Worm (Caenorhabditis elegans): Measurements from ENCODE around the gene pqn-41.

The pqn-41 gene

ce11 chrIII:1882678-1883077, 23.1 kb upstream of the pqn-41 start:
- TF ChIP-seq T22C8.4 (GFP tag; IDR thresholded peaks at IDR 0.05) (peak; percentile 59; the same call in 1 of the 2 replicates), tab-1 (GFP tag; IDR thresholded peaks at IDR 0.05) (no peak)

- TF ChIP-seq cog-1 (tag; optimal IDR thresholded peaks at IDR 0.05) (no peak), ztf-23 (GFP tag; IDR thresholded peaks at IDR 0.05) (no peak), T22C8.4 (GFP tag; IDR thresholded peaks at IDR 0.05) (peak; percentile 41; the same call in 1 of the 2 replicates), ztf-29 (GFP tag; IDR thresholded peaks at IDR 0.05) (no peak)
These were observed 18.8 kb upstream of the pqn-41 start for ce11 chrIII:1886914-1887313.

- TF ChIP-seq cog-1 (tag; optimal IDR thresholded peaks at IDR 0.05), result no peak
These were observed 18.4 kb upstream of the pqn-41 start, which contains the start of gene B0524.3 for ce11 chrIII:1887354-1887753. TSS of gene B0524.3 (plus strand) at chrIII:1887654.

- TF ChIP-seq T22C8.4 (GFP tag; IDR thresholded peaks at IDR 0.05), result peak; percentile 97
These were observed 13.6 kb upstream of the pqn-41 start for ce11 chrIII:1892147-1892546.

ce11 chrIII:1893405-1893804, 12.4 kb upstream of the pqn-41 start:
- TF ChIP-seq flt-1 (GFP tag; IDR thresholded peaks at IDR 0.05), result no peak
- no peak for TF ChIP-seq cog-1 (tag; optimal IDR thresholded peaks at IDR 0.05)
- no peak for TF ChIP-seq med-1 (GFP tag; optimal IDR thresholded peaks at IDR 0.05; ENCODE audit: insufficient read depth)
- TF ChIP-seq tab-1 (GFP tag; IDR thresholded peaks at IDR 0.05), result no peak
- TF ChIP-seq T22C8.4 (GFP tag; IDR thresholded peaks at IDR 0.05), result peak; percentile 59
- no peak for TF ChIP-seq ztf-23 (GFP tag; IDR thresholded peaks at IDR 0.05)
- no peak for TF ChIP-seq ref-1 (GFP tag; conservative IDR thresholded peaks at IDR 0.05)
- TF ChIP-seq ztf-29 (GFP tag; IDR thresholded peaks at IDR 0.05), result no peak

ce11 chrIII:1893851-1894250, 11.9 kb upstream of the pqn-41 start, which contains the start of the genes B0524.5 and B0524.2:
TSS of gene B0524.5 (minus strand) at chrIII:1893890.
TSS of gene B0524.2 (plus strand) at chrIII:1894057.
- TF ChIP-seq flt-1 (GFP tag; IDR thresholded peaks at IDR 0.05) (no peak), T22C8.4 (GFP tag; IDR thresholded peaks at IDR 0.05) (peak; percentile 62)

ce11 chrIII:1903966-1904365, 1.8 kb upstream of the pqn-41 start:
- TF ChIP-seq ztf-29 (GFP tag; IDR thresholded peaks at IDR 0.05) (no peak), T22C8.4 (GFP tag; IDR thresholded peaks at IDR 0.05) (no peak), klf-2 (GFP tag; conservative IDR thresholded peaks at IDR 0.05) (no peak), med-1 (GFP tag; optimal IDR thresholded peaks at IDR 0.05; ENCODE audit: insufficient read depth) (no peak), tab-1 (GFP tag; IDR thresholded peaks at IDR 0.05) (no peak), ztf-23 (GFP tag; IDR thresholded peaks at IDR 0.05) (no peak), flt-1 (GFP tag; IDR thresholded peaks at IDR 0.05) (no peak), ref-1 (GFP tag; conservative IDR thresholded peaks at IDR 0.05) (no peak), cog-1 (tag; optimal IDR thresholded peaks at IDR 0.05) (no peak)

ce11 chrIII:1918311-1918932, 12.7 kb downstream of the pqn-41 start:
- TF ChIP-seq ztf-29 (GFP tag; IDR thresholded peaks at IDR 0.05) (no peak), ztf-23 (GFP tag; IDR thresholded peaks at IDR 0.05) (no peak), med-1 (GFP tag; optimal IDR thresholded peaks at IDR 0.05; ENCODE audit: insufficient read depth) (no peak), cog-1 (tag; optimal IDR thresholded peaks at IDR 0.05) (no peak), ref-1 (GFP tag; conservative IDR thresholded peaks at IDR 0.05) (no peak), klf-2 (GFP tag; conservative IDR thresholded peaks at IDR 0.05) (no peak), T22C8.4 (GFP tag; IDR thresholded peaks at IDR 0.05) (no peak), flt-1 (GFP tag; IDR thresholded peaks at IDR 0.05) (no peak), tab-1 (GFP tag; IDR thresholded peaks at IDR 0.05) (no peak)

ce11 chrIII:1921136-1921680, 15.4 kb downstream of the pqn-41 start:
- TF ChIP-seq flt-1 (GFP tag; IDR thresholded peaks at IDR 0.05), result peak; percentile 63; the same call in 1 of the 2 replicates
- no peak for TF ChIP-seq ztf-23 (GFP tag; IDR thresholded peaks at IDR 0.05)
- no peak for TF ChIP-seq tab-1 (GFP tag; IDR thresholded peaks at IDR 0.05)
- peak; percentile 95 for TF ChIP-seq cog-1 (tag; optimal IDR thresholded peaks at IDR 0.05)
- TF ChIP-seq klf-2 (GFP tag; conservative IDR thresholded peaks at IDR 0.05), result no peak

ce11 chrIII:1922081-1922480, 16.3 kb downstream of the pqn-41 start:
- TF ChIP-seq T22C8.4 (GFP tag; IDR thresholded peaks at IDR 0.05), result no peak
- no peak for TF ChIP-seq med-1 (GFP tag; optimal IDR thresholded peaks at IDR 0.05; ENCODE audit: insufficient read depth)
- TF ChIP-seq ztf-23 (GFP tag; IDR thresholded peaks at IDR 0.05), result no peak

- no peak for TF ChIP-seq ref-1 (GFP tag; conservative IDR thresholded peaks at IDR 0.05)
- TF ChIP-seq ztf-23 (GFP tag; IDR thresholded peaks at IDR 0.05), result no peak
- no peak for TF ChIP-seq ztf-29 (GFP tag; IDR thresholded peaks at IDR 0.05)
These were observed 16.8 kb downstream of the pqn-41 start for ce11 chrIII:1922516-1922915.
